Fruit fly (Drosophila melanogaster) whole organism, embryonic: ENCODE measurements around the gene CG10232.

Experiments used
- Atf-2 ChIP-seq: fragments of 200-800 bp; sonication (Bioruptor generic); optimal IDR thresholded peaks from 2 replicates; lab custom pipeline; 2016; ENCODE audit warnings: missing biosample characterization, missing genetic modification characterization
- BEAF-32 ChIP-seq: fragments of 200-800 bp; sonication (Bioruptor generic); optimal IDR thresholded peaks from 3 replicates; lab custom pipeline; 2017; ENCODE audit warnings: missing biosample characterization, missing genetic modification characterization, mild to moderate bottlenecking, moderate library complexity, missing genetic modification reagents
- Bdp1 ChIP-seq: fragments of 200-800 bp; sonication (Bioruptor generic); optimal IDR thresholded peaks from 3 replicates; lab custom pipeline; 2016; ENCODE audit warnings: missing biosample characterization, missing genetic modification characterization
- CG10366 ChIP-seq: fragments of 200-800 bp; sonication (Bioruptor generic); IDR thresholded peaks from 2 replicates; pipeline ENCODE4 v1.3.6; 2022; ENCODE audit warnings: missing biosample characterization, missing genetic modification characterization
- CG10979 ChIP-seq: fragments of 200-800 bp; sonication (Bioruptor generic); optimal IDR thresholded peaks from 2 replicates; lab custom pipeline; 2018; ENCODE audit warnings: missing biosample characterization, mild to moderate bottlenecking, missing genetic modification characterization, moderate library complexity
- CG11085 ChIP-seq: fragments of 200-800 bp; sonication (Bioruptor generic); IDR thresholded peaks from 2 replicates; pipeline ENCODE4 v1.3.6; 2022; ENCODE audit warnings: missing biosample characterization, missing genetic modification characterization
- CG11398 ChIP-seq: fragments of 200-800 bp; sonication (Bioruptor generic); optimal IDR thresholded peaks from 2 replicates; lab custom pipeline; 2016; ENCODE audit warnings: missing biosample characterization, missing genetic modification characterization
- CG11696 ChIP-seq: fragments of 200-800 bp; sonication (Bioruptor generic); IDR thresholded peaks from 2 replicates; pipeline ENCODE4 v1.3.6; 2022; ENCODE audit warnings: missing biosample characterization, missing genetic modification characterization
- CG14667 ChIP-seq: fragments of 200-800 bp; sonication (Bioruptor generic); IDR thresholded peaks from 2 replicates; pipeline ENCODE4 v1.3.6; 2022; ENCODE audit warnings: missing biosample characterization, missing genetic modification characterization
- CG18011 ChIP-seq: fragments of 200-800 bp; sonication (Bioruptor generic); optimal IDR thresholded peaks from 2 replicates; lab custom pipeline; 2017; ENCODE audit warnings: missing biosample characterization, missing genetic modification characterization, mild to moderate bottlenecking, moderate library complexity, missing genotype
- CG18476 ChIP-seq: fragments of 200-800 bp; sonication (Bioruptor generic); optimal IDR thresholded peaks from 2 replicates; lab custom pipeline; 2016; ENCODE audit warnings: missing biosample characterization, mild to moderate bottlenecking, missing genetic modification characterization
- CG18764 ChIP-seq: fragments of 200-800 bp; sonication (Bioruptor generic); optimal IDR thresholded peaks from 3 replicates; lab custom pipeline; 2016; ENCODE audit warnings: missing biosample characterization, missing genetic modification characterization
- CG30020 ChIP-seq: fragments of 200-800 bp; optimal IDR thresholded peaks from 2 replicates; lab custom pipeline; 2019; ENCODE audit warnings: missing biosample characterization, mild to moderate bottlenecking, missing genetic modification characterization, moderate library complexity
- CG42726 ChIP-seq: fragments of 200-800 bp; sonication (Bioruptor generic); IDR thresholded peaks from 2 replicates; pipeline ENCODE4 v1.3.6; 2022; ENCODE audit warnings: missing biosample characterization, missing genetic modification characterization; ENCODE audit not compliant: partially characterized antibody
- CG4617 ChIP-seq: fragments of 200-800 bp; sonication (Bioruptor generic); optimal IDR thresholded peaks from 3 replicates; lab custom pipeline; 2016; ENCODE audit warnings: missing biosample characterization, missing genetic modification characterization, borderline replicate concordance
- CG6765 ChIP-seq: fragments of 200-800 bp; sonication (Bioruptor generic); optimal IDR thresholded peaks from 3 replicates; lab custom pipeline; 2017; ENCODE audit warnings: missing biosample characterization, mild to moderate bottlenecking, missing genetic modification characterization
- CG6813 ChIP-seq: fragments of 200-800 bp; sonication (Bioruptor generic); optimal IDR thresholded peaks from 2 replicates; lab custom pipeline; 2017; ENCODE audit warnings: missing biosample characterization, missing genetic modification characterization, mild to moderate bottlenecking, moderate library complexity, missing genetic modification reagents
- CG9609 ChIP-seq: fragments of 200-800 bp; sonication (Bioruptor generic); optimal IDR thresholded peaks from 3 replicates; lab custom pipeline; 2016; ENCODE audit warnings: missing biosample characterization, missing genetic modification characterization
- CTCF ChIP-seq: fragments of 200-800 bp; sonication (Bioruptor generic); optimal IDR thresholded peaks from 2 replicates; lab custom pipeline; 2017; ENCODE audit warnings: missing biosample characterization, mild to moderate bottlenecking, missing genetic modification characterization, moderate library complexity
- Camta ChIP-seq: fragments of 200-800 bp; sonication (Bioruptor generic); optimal IDR thresholded peaks from 2 replicates; lab custom pipeline; 2016; ENCODE audit warnings: missing biosample characterization, missing genetic modification characterization
- Dad ChIP-seq: fragments of 200-800 bp; sonication (Bioruptor generic); optimal IDR thresholded peaks from 3 replicates; lab custom pipeline; 2016; ENCODE audit warnings: missing biosample characterization, missing genetic modification characterization
- HHEX ChIP-seq: fragments of 200-800 bp; sonication (Bioruptor generic); optimal IDR thresholded peaks from 3 replicates; lab custom pipeline; 2017; ENCODE audit warnings: missing biosample characterization, mild to moderate bottlenecking, missing genetic modification characterization, missing genetic modification reagents
- HLHmδ ChIP-seq: fragments of 200-800 bp; sonication (Bioruptor generic); optimal IDR thresholded peaks from 2 replicates; lab custom pipeline; 2018; ENCODE audit warnings: missing biosample characterization, mild to moderate bottlenecking, missing genetic modification characterization, moderate library complexity
- Hmr ChIP-seq: fragments of 200-800 bp; sonication (Bioruptor generic); optimal IDR thresholded peaks from 3 replicates; lab custom pipeline; 2017; ENCODE audit warnings: mild to moderate bottlenecking, missing biosample characterization, missing genetic modification reagents, missing genetic modification characterization
- Hr78 ChIP-seq, 2 experiments: fragments of 200-800 bp in 1 of 2; fragments of >200 bp in 1 of 2; sonication (Bioruptor generic) in 1 of 2; optimal IDR thresholded peaks; 2 replicates each; lab custom pipeline; 2017 to 2019; ENCODE audit warnings: missing biosample characterization in 2 of 2, missing genetic modification characterization in 2 of 2, mild to moderate bottlenecking in 1 of 2, moderate library complexity in 1 of 2
- MBD-R2 ChIP-seq: fragments of 200-800 bp; sonication (Bioruptor generic); IDR thresholded peaks from 2 replicates; pipeline ENCODE4 v1.3.6; 2022; ENCODE audit warnings: missing biosample characterization, missing genetic modification characterization
- Nf-YB ChIP-seq: fragments of 200-800 bp; sonication (Bioruptor generic); optimal IDR thresholded peaks from 3 replicates; lab custom pipeline; 2019; ENCODE audit warnings: missing biosample characterization, mild to moderate bottlenecking, missing genetic modification characterization, moderate library complexity
- Sry-δ ChIP-seq: fragments of 200-800 bp; sonication (Bioruptor generic); optimal IDR thresholded peaks from 2 replicates; lab custom pipeline; 2016; ENCODE audit warnings: missing biosample characterization, missing genetic modification characterization
- TFAM ChIP-seq: fragments of 200-800 bp; sonication (Bioruptor generic); optimal IDR thresholded peaks from 2 replicates; lab custom pipeline; 2017; ENCODE audit warnings: missing biosample characterization, missing genetic modification characterization, inconsistent platforms
- Usf ChIP-seq: fragments of 200-800 bp; sonication (Bioruptor generic); optimal IDR thresholded peaks from 2 replicates; lab custom pipeline; 2017; ENCODE audit warnings: missing genotype, missing biosample characterization, missing genetic modification characterization
- ac ChIP-seq: fragments of 200-800 bp; sonication (Bioruptor generic); optimal IDR thresholded peaks from 3 replicates; lab custom pipeline; 2017; ENCODE audit warnings: missing biosample characterization, mild to moderate bottlenecking, missing genetic modification characterization
- cg ChIP-seq: fragments of 200-800 bp; sonication (Bioruptor generic); optimal IDR thresholded peaks from 3 replicates; lab custom pipeline; 2019; ENCODE audit warnings: missing biosample characterization, mild to moderate bottlenecking, missing genetic modification characterization, moderate library complexity
- chinmo ChIP-seq: fragments of 200-800 bp; sonication (Bioruptor generic); IDR thresholded peaks from 4 replicates; pipeline ENCODE4 v1.3.6; 2022; ENCODE audit warnings: missing biosample characterization, missing genetic modification characterization; ENCODE audit not compliant: partially characterized antibody
- ci ChIP-seq: fragments of 200-800 bp; sonication (Bioruptor generic); IDR thresholded peaks from 3 replicates; pipeline ENCODE4 v1.3.6; 2022; ENCODE audit warnings: missing biosample characterization, missing genetic modification characterization
- corto ChIP-seq: fragments of 200-800 bp; sonication (Bioruptor generic); optimal IDR thresholded peaks from 2 replicates; lab custom pipeline; 2016; ENCODE audit warnings: missing biosample characterization, mild to moderate bottlenecking, missing genetic modification characterization, moderate library complexity
- fd102C ChIP-seq: fragments of 200-800 bp; sonication (Bioruptor generic); optimal IDR thresholded peaks from 2 replicates; lab custom pipeline; 2018; ENCODE audit warnings: missing biosample characterization, mild to moderate bottlenecking, missing genetic modification characterization, moderate library complexity
- fd96Cb ChIP-seq: fragments of 200-800 bp; sonication (Bioruptor generic); optimal IDR thresholded peaks from 2 replicates; lab custom pipeline; 2018; ENCODE audit warnings: missing biosample characterization, mild to moderate bottlenecking, missing genetic modification characterization, moderate library complexity
- gcm ChIP-seq: fragments of 200-800 bp; sonication (Bioruptor generic); optimal IDR thresholded peaks from 2 replicates; lab custom pipeline; 2019; ENCODE audit warnings: missing biosample characterization, mild to moderate bottlenecking, missing genetic modification characterization, moderate library complexity
- gfzf ChIP-seq: fragments of 200-800 bp; sonication (Bioruptor generic); optimal IDR thresholded peaks from 2 replicates; lab custom pipeline; 2016; ENCODE audit warnings: missing biosample characterization, mild to moderate bottlenecking, missing genetic modification characterization, moderate library complexity
- grau ChIP-seq: fragments of 200-800 bp; optimal IDR thresholded peaks from 3 replicates; lab custom pipeline; 2019; ENCODE audit warnings: missing biosample characterization, mild to moderate bottlenecking, missing genetic modification characterization, moderate library complexity
- gsb ChIP-seq: fragments of 200-800 bp; sonication (Bioruptor generic); IDR thresholded peaks from 2 replicates; pipeline ENCODE4 v1.3.6; 2022; ENCODE audit warnings: missing biosample characterization, missing genetic modification characterization
- h ChIP-seq: fragments of >200 bp; optimal IDR thresholded peaks from 2 replicates; lab custom pipeline; 2017
- jing ChIP-seq: fragments of 200-800 bp; sonication (Bioruptor generic); optimal IDR thresholded peaks from 2 replicates; lab custom pipeline; 2018; ENCODE audit warnings: missing biosample characterization, mild to moderate bottlenecking, missing genetic modification characterization
- lbe ChIP-seq: fragments of 200-800 bp; sonication (Bioruptor generic); optimal IDR thresholded peaks from 2 replicates; lab custom pipeline; 2016; ENCODE audit warnings: missing biosample characterization, mild to moderate bottlenecking, missing genetic modification characterization
- mam ChIP-seq: fragments of 200-800 bp; sonication (Bioruptor generic); optimal IDR thresholded peaks from 3 replicates; lab custom pipeline; 2016; ENCODE audit warnings: missing biosample characterization, missing genetic modification characterization
- ranshi ChIP-seq: fragments of 200-800 bp; sonication (Bioruptor generic); IDR thresholded peaks from 2 replicates; pipeline ENCODE4 v1.3.6; 2022; ENCODE audit warnings: missing biosample characterization, missing genetic modification characterization
- shn ChIP-seq: fragments of 200-800 bp; sonication (Bioruptor generic); optimal IDR thresholded peaks from 3 replicates; lab custom pipeline; 2016; ENCODE audit warnings: missing biosample characterization, missing genetic modification characterization
- sima ChIP-seq: fragments of 200-800 bp; sonication (Bioruptor generic); optimal IDR thresholded peaks from 2 replicates; lab custom pipeline; 2016; ENCODE audit warnings: missing biosample characterization, missing genetic modification characterization
- vfl ChIP-seq: fragments of 200-800 bp; sonication (Bioruptor generic); optimal IDR thresholded peaks from 2 replicates; lab custom pipeline; 2016; ENCODE audit warnings: missing biosample characterization, missing genetic modification characterization
- wdn ChIP-seq: fragments of 200-800 bp; sonication (Bioruptor generic); IDR thresholded peaks from 2 replicates; pipeline ENCODE4 v1.3.6; 2022; ENCODE audit warnings: missing biosample characterization, missing genetic modification characterization
- zfh1 ChIP-seq: fragments of 200-800 bp; sonication (Bioruptor generic); IDR thresholded peaks from 3 replicates; pipeline ENCODE4 v1.3.6; 2022; ENCODE audit warnings: missing biosample characterization, missing genetic modification characterization

CG10232 gene

DNA sequence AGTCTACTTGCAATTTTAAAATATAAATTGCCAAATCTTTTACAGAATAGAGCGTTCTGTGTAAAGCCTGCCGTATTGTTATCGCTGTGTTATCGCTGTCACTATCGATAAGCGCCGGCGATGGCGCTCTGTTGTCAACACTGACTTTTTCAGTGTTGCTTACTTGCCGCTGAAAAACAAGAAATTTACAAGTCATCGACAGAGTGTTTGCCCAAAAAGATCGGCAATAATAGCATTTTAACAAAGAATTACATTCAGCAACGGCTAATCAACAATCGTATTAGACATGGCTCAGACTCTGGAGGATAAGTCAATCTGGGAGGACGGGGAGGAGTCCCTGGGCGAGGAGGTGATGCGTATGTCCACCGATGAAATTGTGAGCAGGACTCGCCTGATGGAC is 31.3 kb upstream of the CG10232 start, which contains the start of the genes RanBP3 and Rpt5 (continued):
- TF ChIP-seq HHEX (GFP tag; lab: Kevin White, UChicago) (no peak), gcm (GFP tag; lab: Kevin White, UChicago) (no peak), wdn (GFP tag; lab: Robert Waterston, UW) (peak; percentile 45; the same call in 1 of the 2 replicates), lbe (GFP tag; lab: Kevin White, UChicago) (peak; percentile 78), Hr78 (GFP tag; optimal IDR thresholded peaks at IDR 0.05; lab: Kevin White, UChicago) (no peak), CG18764 (GFP tag; lab: Kevin White, UChicago) (no peak), CG9609 (peak; percentile 59), Usf (GFP tag; lab: Kevin White, UChicago) (no peak), CG10366 (GFP tag; lab: Robert Waterston, UW) (peak; percentile 29), jing (no peak), Bdp1 (GFP tag; lab: Kevin White, UChicago) (peak; percentile 5), Dad (peak; percentile 45), CG6765 (peak; percentile 26), gfzf (GFP tag; lab: Kevin White, UChicago) (peak; percentile 27), shn (GFP tag; lab: Kevin White, UChicago) (peak; percentile 36), ranshi (GFP tag; lab: Robert Waterston, UW) (no peak), sima (GFP tag; lab: Kevin White, UChicago) (no peak), mam (GFP tag; lab: Kevin White, UChicago) (peak; percentile 73), chinmo (GFP tag; lab: Robert Waterston, UW) (peak; percentile 69; the same call in 1 of the 4 replicates), CG11696 (no peak), ci (GFP tag; lab: Robert Waterston, UW) (peak; percentile 75; the same call in 2 of the 3 replicates), grau (tag; lab: Kevin White, UChicago) (peak; percentile 41), HLHmδ (GFP tag; lab: Kevin White, UChicago) (no peak), fd102C (GFP tag; lab: Kevin White, UChicago) (no peak), corto (peak; percentile 32), CG10979 (tag; lab: Kevin White, UChicago) (peak; percentile 32), Atf-2 (GFP tag; lab: Kevin White, UChicago) (peak; percentile 48), CG14667 (GFP tag; lab: Robert Waterston, UW) (no peak), fd96Cb (tag; lab: Kevin White, UChicago) (no peak), Sry-δ (peak; percentile 82), CG18476 (GFP tag; lab: Kevin White, UChicago) (no peak), vfl (GFP tag; lab: Kevin White, UChicago) (peak; percentile 68), CG18011 (GFP tag; lab: Kevin White, UChicago) (peak; percentile 62), Camta (GFP tag; lab: Kevin White, UChicago) (peak; percentile 6), h (no peak), gsb (no peak), zfh1 (GFP tag; lab: Robert Waterston, UW) (peak; percentile 38; the same call in 1 of the 3 replicates), Hmr (GFP tag; lab: Kevin White, UChicago) (peak; percentile 65), CG11085 (GFP tag; lab: Robert Waterston, UW) (peak; percentile 66), CG4617 (peak; percentile 96), TFAM (GFP tag; lab: Kevin White, UChicago) (no peak), BEAF-32 (GFP tag; lab: Kevin White, UChicago) (peak; percentile 82), Nf-YB (GFP tag; lab: Kevin White, UChicago) (no peak), CTCF (GFP tag; lab: Kevin White, UChicago) (peak; percentile 44), CG30020 (tag; lab: Kevin White, UChicago) (no peak), cg (GFP tag; lab: Kevin White, UChicago) (no peak), CG42726 (GFP tag; lab: Robert Waterston, UW) (peak; percentile 79; the same call in 1 of the 2 replicates), ac (GFP tag; lab: Kevin White, UChicago) (no peak), MBD-R2 (GFP tag; lab: Robert Waterston, UW) (peak; percentile 95), CG11398 (peak; percentile 52), CG6813 (GFP tag; lab: Kevin White, UChicago) (no peak)
